Worm (Caenorhabditis elegans) whole organism, mixed stage, embryonic: Measurements from ENCODE around the gene Y80D3A.8.

Experiments
- blmp-1 ChIP-seq: fragments of 150-350 bp; optimal IDR thresholded peaks from 2 replicates; lab custom pipeline; 2014; ENCODE audit warnings: missing biosample characterization, missing genetic modification characterization
- cnd-1 ChIP-seq: fragments of 200-800 bp; sonication (Bioruptor generic); optimal IDR thresholded peaks from 2 replicates; lab custom pipeline; 2018; ENCODE audit warnings: mild to moderate bottlenecking, missing genetic modification characterization, missing compliant biosample characterization
- lin-32 ChIP-seq: fragments of 200-800 bp; sonication (Bioruptor generic); optimal IDR thresholded peaks from 2 replicates; lab custom pipeline; 2018; ENCODE audit warnings: mild to moderate bottlenecking, missing genetic modification characterization, missing compliant biosample characterization
- lsy-2 ChIP-seq: fragments of 150-350 bp; optimal IDR thresholded peaks from 2 replicates; lab custom pipeline; 2014; ENCODE audit warnings: missing biosample characterization, missing genetic modification characterization
- mls-2 ChIP-seq: sonication (generic microtip); optimal IDR thresholded peaks from 2 replicates; lab custom pipeline; 2016; ENCODE audit warnings: mild to moderate bottlenecking, missing genetic modification characterization, moderate library complexity, missing compliant biosample characterization
- nhr-76 ChIP-seq: sonication (generic microtip); optimal IDR thresholded peaks from 2 replicates; lab custom pipeline; 2017; ENCODE audit warnings: missing biosample characterization, missing genetic modification characterization
- pha-4 ChIP-seq: fragments of 150-350 bp; optimal IDR thresholded peaks from 2 replicates; lab custom pipeline; 2018; ENCODE audit warnings: missing biosample characterization, missing genetic modification reagents, missing genetic modification characterization
- unc-39 ChIP-seq: fragments of 150-350 bp; optimal IDR thresholded peaks from 2 replicates; lab custom pipeline; 2014; ENCODE audit warnings: missing biosample characterization, missing genetic modification characterization

ce11 chrV:18913120-18913519 lies 27.3 kb upstream of the Y80D3A.8 start:
- TF ChIP-seq blmp-1 (no peak), nhr-76 (no peak), lsy-2 (tag; lab: Kevin White, UChicago) (no peak), lin-32 (GFP tag; lab: Kevin White, UChicago) (no peak), cnd-1 (no peak), pha-4 (tag; lab: Kevin White, UChicago) (no peak), unc-39 (tag; lab: Kevin White, UChicago) (no peak), mls-2 (tag; lab: Kevin White, UChicago) (no peak)
